Fruit fly (Drosophila melanogaster) whole organism: ENCODE measurements around the gene Cep97.

Experiments
- CG8478 ChIP-seq: fragments of >200 bp; optimal IDR thresholded peaks from 2 replicates; lab custom pipeline; 2018; ENCODE audit warnings: inconsistent platforms
- EcR ChIP-seq, 2 experiments: fragments of >200 bp; optimal IDR thresholded peaks; 2 replicates each; lab custom pipeline; 2017; ENCODE audit warnings: missing biosample characterization in 2 of 2, missing genetic modification characterization in 2 of 2, missing genetic modification reagents in 2 of 2
- pan ChIP-seq: fragments of >200 bp; optimal IDR thresholded peaks from 2 replicates; lab custom pipeline; 2017
- usp ChIP-seq: fragments of >200 bp; optimal IDR thresholded peaks from 2 replicates; lab custom pipeline; 2017; ENCODE audit warnings: missing biosample characterization, missing genetic modification characterization, mixed read lengths

DNA sequence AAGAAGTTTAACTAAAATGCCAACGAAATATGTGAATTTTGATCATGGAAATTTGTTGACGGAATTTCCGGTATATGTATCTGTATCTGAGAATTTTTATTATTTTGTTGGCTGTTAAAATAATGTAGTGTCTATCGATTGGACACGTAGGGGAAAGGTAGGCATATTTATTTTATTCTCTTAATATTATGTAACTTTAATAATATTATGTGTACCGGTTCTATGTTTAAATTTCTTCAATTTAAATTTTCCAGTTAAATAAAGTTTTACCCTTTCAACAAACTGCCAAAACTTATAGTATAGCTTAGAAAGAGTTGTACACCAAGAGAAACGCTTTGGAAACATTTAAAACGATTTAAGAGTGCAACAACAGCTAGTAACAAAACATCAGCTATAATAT lies 46.7 kb downstream of the Cep97 start, which contains the start of gene Fpgs2:
- no peak for TF ChIP-seq usp (GFP tag; lab: Kevin White, UChicago)
- no peak for TF ChIP-seq CG8478 (lab: Kevin White, UChicago)
- TF ChIP-seq EcR (GFP tag; optimal IDR thresholded peaks at IDR 0.05; lab: Kevin White, UChicago), result no peak
- TF ChIP-seq pan (lab: Kevin White, UChicago), result no peak
